Fruit fly (Drosophila melanogaster) whole organism, embryonic: ENCODE measurements around the gene tyf.

Experiments used
- Awh ChIP-seq: fragments of 200-800 bp; sonication (Bioruptor generic); IDR thresholded peaks from 2 replicates; pipeline ENCODE4, ENCODE4 v1.3.6; 2022; ENCODE audit warnings: missing biosample characterization, missing genetic modification characterization
- B-H1 ChIP-seq: fragments of 200-800 bp; sonication (Bioruptor generic); IDR thresholded peaks from 3 replicates; pipeline ENCODE4 v1.3.6; 2022; ENCODE audit warnings: missing biosample characterization, missing genetic modification characterization
- BEAF-32 ChIP-seq: fragments of 200-800 bp; sonication (Bioruptor generic); optimal IDR thresholded peaks from 3 replicates; lab custom pipeline; 2017; ENCODE audit warnings: missing biosample characterization, missing genetic modification characterization, mild to moderate bottlenecking, moderate library complexity, missing genetic modification reagents
- Bgb ChIP-seq: fragments of 200-800 bp; sonication (Bioruptor generic); IDR thresholded peaks from 2 replicates; pipeline ENCODE4 v1.3.6; 2022; ENCODE audit warnings: missing biosample characterization, missing genetic modification characterization; ENCODE audit not compliant: partially characterized antibody
- BtbVII ChIP-seq: fragments of 200-800 bp; sonication (Bioruptor generic); optimal IDR thresholded peaks from 3 replicates; lab custom pipeline; 2017; ENCODE audit warnings: missing biosample characterization, mild to moderate bottlenecking, missing genetic modification characterization
- CG10321 ChIP-seq: fragments of 200-800 bp; sonication (Bioruptor generic); IDR thresholded peaks from 2 replicates; pipeline ENCODE4 v1.3.6; 2022; ENCODE audit warnings: missing biosample characterization, missing genetic modification characterization
- CG10543 ChIP-seq: fragments of 200-800 bp; sonication (Bioruptor generic); optimal IDR thresholded peaks from 3 replicates; lab custom pipeline; 2017; ENCODE audit warnings: missing biosample characterization, mild to moderate bottlenecking, missing genetic modification characterization, moderate library complexity
- CG10654 ChIP-seq: fragments of 200-800 bp; sonication (Bioruptor generic); optimal IDR thresholded peaks from 2 replicates; lab custom pipeline; 2016; ENCODE audit warnings: missing biosample characterization, missing genetic modification characterization
- CG12236 ChIP-seq: fragments of 200-800 bp; sonication (Bioruptor generic); optimal IDR thresholded peaks from 2 replicates; lab custom pipeline; 2016; ENCODE audit warnings: missing biosample characterization, missing genetic modification characterization
- CG12391 ChIP-seq: fragments of 200-800 bp; sonication (Bioruptor generic); optimal IDR thresholded peaks from 3 replicates; lab custom pipeline; 2018; ENCODE audit warnings: missing biosample characterization, mild to moderate bottlenecking, missing genetic modification characterization, moderate library complexity
- CG13624 ChIP-seq: fragments of 200-800 bp; sonication (Bioruptor generic); optimal IDR thresholded peaks from 2 replicates; lab custom pipeline; 2016; ENCODE audit warnings: missing biosample characterization, missing genetic modification characterization
- CG14441 ChIP-seq: fragments of 200-800 bp; sonication (Bioruptor generic); IDR thresholded peaks from 2 replicates; pipeline ENCODE4 v1.3.6; 2022; ENCODE audit warnings: missing biosample characterization, missing genetic modification characterization
- CG17359 ChIP-seq: fragments of 200-800 bp; sonication (Bioruptor generic); optimal IDR thresholded peaks from 3 replicates; lab custom pipeline; 2018; ENCODE audit warnings: missing biosample characterization, mild to moderate bottlenecking, missing genetic modification characterization, moderate library complexity
- CG31224 ChIP-seq: fragments of 200-800 bp; sonication (Bioruptor generic); IDR thresholded peaks from 2 replicates; pipeline ENCODE4 v1.3.6; 2022; ENCODE audit warnings: missing biosample characterization, missing genetic modification characterization
- CG32532 ChIP-seq: fragments of 200-800 bp; sonication (Bioruptor generic); IDR thresholded peaks from 2 replicates; pipeline ENCODE4 v1.3.6; 2022; ENCODE audit warnings: missing biosample characterization, missing genetic modification characterization
- CG34224 ChIP-seq: fragments of 200-800 bp; sonication (Bioruptor generic); IDR thresholded peaks from 3 replicates; pipeline ENCODE4 v1.3.6; 2022; ENCODE audit warnings: missing biosample characterization, missing genetic modification characterization; ENCODE audit not compliant: partially characterized antibody
- CG34422 ChIP-seq: fragments of 200-800 bp; sonication (Bioruptor generic); IDR thresholded peaks from 3 replicates; pipeline ENCODE4 v1.3.6; 2022; ENCODE audit warnings: missing biosample characterization, missing genetic modification characterization
- CG4328 ChIP-seq: fragments of 200-800 bp; sonication (Bioruptor generic); optimal IDR thresholded peaks from 3 replicates; lab custom pipeline; 2017; ENCODE audit warnings: missing biosample characterization, missing genetic modification reagents, missing genetic modification characterization
- CG6683 ChIP-seq: fragments of 200-800 bp; sonication (Bioruptor generic); optimal IDR thresholded peaks from 2 replicates; lab custom pipeline; 2017; ENCODE audit warnings: missing biosample characterization, mild to moderate bottlenecking, missing genetic modification characterization, missing genetic modification reagents
- CG6813 ChIP-seq: fragments of 200-800 bp; sonication (Bioruptor generic); optimal IDR thresholded peaks from 2 replicates; lab custom pipeline; 2017; ENCODE audit warnings: missing biosample characterization, missing genetic modification characterization, mild to moderate bottlenecking, moderate library complexity, missing genetic modification reagents
- CG8478 ChIP-seq: fragments of >200 bp; optimal IDR thresholded peaks from 2 replicates; lab custom pipeline; 2018
- CG8924 ChIP-seq: fragments of 200-800 bp; optimal IDR thresholded peaks from 3 replicates; lab custom pipeline; 2019; ENCODE audit warnings: missing biosample characterization, mild to moderate bottlenecking, missing genetic modification characterization, moderate library complexity
- CG9609 ChIP-seq: fragments of 200-800 bp; sonication (Bioruptor generic); optimal IDR thresholded peaks from 3 replicates; lab custom pipeline; 2016; ENCODE audit warnings: missing biosample characterization, missing genetic modification characterization
- CG9817 ChIP-seq: fragments of 200-800 bp; sonication (Bioruptor generic); optimal IDR thresholded peaks from 2 replicates; lab custom pipeline; 2018; ENCODE audit warnings: missing biosample characterization, mild to moderate bottlenecking, missing genetic modification characterization, moderate library complexity
- CG9932 ChIP-seq: fragments of 200-800 bp; sonication (Bioruptor generic); IDR thresholded peaks from 2 replicates; pipeline ENCODE4 v1.3.6; 2022; ENCODE audit warnings: missing biosample characterization, missing genetic modification characterization
- D19A ChIP-seq: fragments of 200-800 bp; optimal IDR thresholded peaks from 3 replicates; lab custom pipeline; 2019; ENCODE audit warnings: missing biosample characterization, mild to moderate bottlenecking, missing genetic modification characterization, moderate library complexity
- Dip3 ChIP-seq: fragments of 200-800 bp; sonication (Bioruptor generic); optimal IDR thresholded peaks from 3 replicates; lab custom pipeline; 2016; ENCODE audit warnings: missing biosample characterization, missing genetic modification characterization
- Eip74EF ChIP-seq, 2 experiments: fragments of 200-800 bp in 1 of 2; fragments of >200 bp in 1 of 2; sonication (Bioruptor generic) in 1 of 2; optimal IDR thresholded peaks; 2 replicates each; lab custom pipeline; 2017 to 2019; ENCODE audit warnings: missing biosample characterization in 2 of 2, missing genetic modification characterization in 2 of 2, mild to moderate bottlenecking in 1 of 2, moderate library complexity in 1 of 2
- NC2α ChIP-seq: fragments of 200-800 bp; sonication (Bioruptor generic); optimal IDR thresholded peaks from 2 replicates; lab custom pipeline; 2016; ENCODE audit warnings: missing biosample characterization, missing genetic modification characterization
- Side ChIP-seq: fragments of 200-800 bp; sonication (Bioruptor generic); optimal IDR thresholded peaks from 2 replicates; lab custom pipeline; 2016; ENCODE audit warnings: missing biosample characterization, missing genetic modification characterization
- Xbp1 ChIP-seq: fragments of 200-800 bp; sonication (Bioruptor generic); optimal IDR thresholded peaks from 3 replicates; lab custom pipeline; 2016; ENCODE audit warnings: missing biosample characterization, mild to moderate bottlenecking, missing genetic modification characterization
- bab2 ChIP-seq: fragments of 200-800 bp; sonication (Bioruptor generic); optimal IDR thresholded peaks from 2 replicates; lab custom pipeline; 2016; ENCODE audit warnings: missing biosample characterization, missing genetic modification characterization
- bbx ChIP-seq: fragments of 200-800 bp; sonication (Bioruptor generic); IDR thresholded peaks from 2 replicates; pipeline ENCODE4 v1.3.6; 2022; ENCODE audit warnings: missing biosample characterization, missing genetic modification characterization; ENCODE audit not compliant: partially characterized antibody
- bsh ChIP-seq, 2 experiments: fragments of 200-800 bp; sonication (Bioruptor generic); optimal IDR thresholded peaks; 2 replicates each; lab custom pipeline; 2017 to 2018; ENCODE audit warnings: mild to moderate bottlenecking in 2 of 2, missing biosample characterization in 2 of 2, missing genetic modification characterization in 2 of 2, moderate library complexity in 1 of 2
- chn ChIP-seq: fragments of 200-800 bp; sonication (Bioruptor generic); optimal IDR thresholded peaks from 2 replicates; lab custom pipeline; 2016; ENCODE audit warnings: missing biosample characterization, missing genetic modification characterization
- danr ChIP-seq: fragments of 200-800 bp; sonication (Bioruptor generic); IDR thresholded peaks from 2 replicates; pipeline ENCODE4 v1.3.6; 2022; ENCODE audit warnings: missing biosample characterization, missing genetic modification characterization
- en ChIP-seq: fragments of 200-800 bp; sonication (Bioruptor generic); optimal IDR thresholded peaks from 2 replicates; lab custom pipeline; 2016; ENCODE audit warnings: missing biosample characterization, missing genetic modification characterization
- exex ChIP-seq: fragments of 200-800 bp; sonication (Bioruptor generic); optimal IDR thresholded peaks from 4 replicates; lab custom pipeline; 2018; ENCODE audit warnings: missing biosample characterization, mild to moderate bottlenecking, missing genetic modification characterization, moderate library complexity
- her ChIP-seq: fragments of 200-800 bp; sonication (Bioruptor generic); optimal IDR thresholded peaks from 2 replicates; lab custom pipeline; 2016; ENCODE audit warnings: missing biosample characterization, missing genetic modification characterization
- hth ChIP-seq: fragments of >200 bp; optimal IDR thresholded peaks from 2 replicates; lab custom pipeline; 2017; ENCODE audit warnings: inconsistent platforms
- kah ChIP-seq: fragments of 200-800 bp; sonication (Bioruptor generic); optimal IDR thresholded peaks from 2 replicates; lab custom pipeline; 2018; ENCODE audit warnings: missing biosample characterization, mild to moderate bottlenecking, missing genetic modification characterization
- lov ChIP-seq, 2 experiments: fragments of 200-800 bp in 1 of 2; fragments of >200 bp in 1 of 2; sonication (Bioruptor generic) in 1 of 2; IDR thresholded peaks in 1 of 2; optimal IDR thresholded peaks in 1 of 2; 2 replicates in 1 of 2; 3 replicates in 1 of 2; pipeline versions ENCODE4 v1.3.6 to Lab custom; 2017 to 2022; ENCODE audit warnings: missing biosample characterization in 1 of 2, missing genetic modification characterization in 1 of 2
- prd ChIP-seq, 3 experiments: fragments of >200 bp in 2 of 3; fragments of 200-800 bp in 1 of 3; sonication (Bioruptor generic) in 1 of 3; optimal IDR thresholded peaks in 2 of 3; IDR thresholded peaks in 1 of 3; 2 replicates in 2 of 3; 3 replicates in 1 of 3; pipeline versions ENCODE4 v1.3.6 to Lab custom; 2017 to 2022; ENCODE audit warnings: missing biosample characterization in 1 of 3, missing genetic modification characterization in 1 of 3
- pum ChIP-seq: fragments of 200-800 bp; sonication (Bioruptor generic); optimal IDR thresholded peaks from 2 replicates; lab custom pipeline; 2016; ENCODE audit warnings: missing biosample characterization, missing genetic modification characterization
- sob ChIP-seq: fragments of 200-800 bp; sonication (Bioruptor generic); IDR thresholded peaks from 2 replicates; pipeline ENCODE4 v1.3.6; 2022; ENCODE audit warnings: missing biosample characterization, missing genetic modification characterization
- ssp ChIP-seq: fragments of 200-800 bp; sonication (Bioruptor generic); IDR thresholded peaks from 2 replicates; pipeline ENCODE4 v1.3.6; 2022; ENCODE audit warnings: missing biosample characterization, missing genetic modification characterization
- sug ChIP-seq: fragments of 200-800 bp; optimal IDR thresholded peaks from 2 replicates; lab custom pipeline; 2019; ENCODE audit warnings: missing biosample characterization, mild to moderate bottlenecking, missing genetic modification characterization, moderate library complexity
- usp ChIP-seq: fragments of >200 bp; optimal IDR thresholded peaks from 2 replicates; lab custom pipeline; 2017; ENCODE audit warnings: missing biosample characterization, missing genetic modification characterization
- yki ChIP-seq: fragments of >200 bp; optimal IDR thresholded peaks from 3 replicates; lab custom pipeline; 2018
- zfh2 ChIP-seq: fragments of 200-800 bp; sonication (Bioruptor generic); optimal IDR thresholded peaks from 2 replicates; lab custom pipeline; 2016; ENCODE audit warnings: missing biosample characterization, missing genetic modification characterization

tyf gene

dm6 chrX:4105830-4106233, 11.0 kb upstream of the tyf start, which contains the start of gene cib (continued):
- TF ChIP-seq CG4328 (no peak), CG9932 (GFP tag; lab: Robert Waterston, UW) (peak; percentile 54), hth (lab: Kevin White, UChicago) (no peak), NC2α (GFP tag; lab: Kevin White, UChicago) (peak; percentile 67), lov (optimal IDR thresholded peaks at IDR 0.05; lab: Kevin White, UChicago) (no peak), lov (GFP tag; IDR thresholded peaks at IDR 0.05; lab: Robert Waterston, UW) (no peak), Awh (no peak), CG10321 (GFP tag; lab: Robert Waterston, UW) (no peak), CG10543 (GFP tag; lab: Kevin White, UChicago) (peak; percentile 58), CG17359 (peak; percentile 31), zfh2 (GFP tag; lab: Kevin White, UChicago) (no peak), her (GFP tag; lab: Kevin White, UChicago) (peak; percentile 61), danr (GFP tag; lab: Robert Waterston, UW) (no peak), ssp (GFP tag; lab: Robert Waterston, UW) (peak; percentile 23; the same call in 1 of the 2 replicates), BEAF-32 (GFP tag; lab: Kevin White, UChicago) (peak; percentile 87), D19A (no peak), sug (tag; lab: Kevin White, UChicago) (peak; percentile 63), CG14441 (no peak), Bgb (GFP tag; lab: Robert Waterston, UW) (peak; percentile 89), pum (GFP tag; lab: Kevin White, UChicago) (no peak), CG9609 (GFP tag; lab: Kevin White, UChicago) (peak; percentile 16), CG32532 (GFP tag; lab: Robert Waterston, UW) (peak; percentile 68; the same call in 1 of the 2 replicates), CG13624 (GFP tag; lab: Kevin White, UChicago) (peak; percentile 24), CG8478 (lab: Kevin White, UChicago) (peak; percentile 19), en (no peak), B-H1 (GFP tag; lab: Robert Waterston, UW) (no peak; the same call in 2 of the 3 replicates), CG34422 (peak; percentile 28; the same call in 1 of the 3 replicates), Xbp1 (GFP tag; lab: Kevin White, UChicago) (no peak), Eip74EF (GFP tag; optimal IDR thresholded peaks at IDR 0.05; lab: Kevin White, UChicago) (peak in 1 of 2 experiments; percentile 30), Dip3 (GFP tag; lab: Kevin White, UChicago) (no peak), Side (GFP tag; lab: Kevin White, UChicago) (peak; percentile 50), CG12391 (tag; lab: Kevin White, UChicago) (peak; percentile 38), yki (peak; percentile 24), CG8924 (tag; lab: Kevin White, UChicago) (peak; percentile 28), usp (no peak), chn (GFP tag; lab: Kevin White, UChicago) (peak; percentile 13), CG34224 (peak; percentile 69; the same call in 2 of the 3 replicates), bab2 (no peak), bsh (GFP tag; optimal IDR thresholded peaks at IDR 0.05; lab: Kevin White, UChicago) (peak; percentile 3 to 7), CG9817 (tag; lab: Kevin White, UChicago) (no peak), prd (optimal IDR thresholded peaks at IDR 0.05; lab: Kevin White, UChicago) (no peak), prd (GFP tag; IDR thresholded peaks at IDR 0.05; lab: Robert Waterston, UW) (peak; percentile 36; the same call in 1 of the 3 replicates), CG10654 (no peak), CG12236 (peak; percentile 29), kah (GFP tag; lab: Kevin White, UChicago) (no peak), BtbVII (GFP tag; lab: Kevin White, UChicago) (no peak), CG31224 (GFP tag; lab: Robert Waterston, UW) (no peak), exex (tag; lab: Kevin White, UChicago) (no peak), bbx (GFP tag; lab: Robert Waterston, UW) (peak; percentile 90), CG6813 (GFP tag; lab: Kevin White, UChicago) (no peak), CG6683 (GFP tag; lab: Kevin White, UChicago) (no peak), sob (GFP tag; lab: Robert Waterston, UW) (peak; percentile 63)
